Fruit fly (Drosophila melanogaster): ENCODE measurements around the gene ort.

DNA sequence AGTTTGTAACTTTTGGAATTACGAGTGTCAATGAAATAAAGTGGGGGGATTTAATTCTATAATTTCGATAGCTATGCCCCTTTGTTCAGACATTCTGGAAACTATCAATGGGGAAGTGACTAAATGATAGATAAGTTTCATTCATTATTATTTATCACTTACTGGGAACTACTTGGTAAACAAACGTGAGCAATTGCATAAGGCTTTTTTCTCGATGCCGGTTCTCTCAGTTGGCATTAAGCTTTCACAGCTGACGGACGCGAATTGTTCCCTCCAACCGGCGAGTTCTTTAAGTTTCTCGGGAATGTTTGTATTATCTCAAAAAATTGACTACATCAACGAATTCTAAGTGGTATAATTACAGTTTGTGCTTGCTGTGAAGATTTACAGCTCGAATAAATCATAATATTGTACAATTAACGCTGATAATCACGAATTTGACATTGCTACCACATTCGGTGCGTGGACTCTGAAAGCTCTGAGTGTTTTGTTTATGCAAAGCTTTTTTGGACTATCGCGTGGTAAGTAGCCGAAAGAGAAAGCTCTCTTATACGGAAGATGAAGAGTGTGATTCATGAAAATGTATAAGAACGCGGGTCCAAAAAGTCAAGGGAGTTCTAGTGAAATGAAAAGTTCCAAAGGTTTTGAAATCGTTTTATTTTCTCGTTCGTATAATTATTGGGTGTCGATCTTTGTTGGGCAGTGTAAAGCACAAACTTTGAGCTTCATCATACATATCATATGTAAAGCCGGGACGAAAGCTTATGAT lies 11.9 kb downstream of the ort start, which contains the start of gene Naam:
- TF ChIP-seq CG8478 (optimal IDR thresholded peaks at IDR 0.05) (no peak), psq (optimal IDR thresholded peaks at IDR 0.05) (no peak), Dll (optimal IDR thresholded peaks at IDR 0.05) (no peak), usp (GFP tag; optimal IDR thresholded peaks at IDR 0.05) (no peak)
